Worm (Caenorhabditis elegans) whole organism, L2 larva: ENCODE measurements around the gene nlp-68.

Experiments
- R02D3.7 ChIP-seq: fragments of 150-350 bp; optimal IDR thresholded peaks from 2 replicates; lab custom pipeline; 2014; ENCODE audit warnings: missing biosample characterization, missing genetic modification characterization
- aly-2 ChIP-seq: fragments of 150-350 bp; optimal IDR thresholded peaks from 2 replicates; lab custom pipeline; 2014; ENCODE audit warnings: missing biosample characterization, missing genetic modification characterization
- ama-1 ChIP-seq: fragments of 150-350 bp; optimal IDR thresholded peaks from 2 replicates; lab custom pipeline; 2018; ENCODE audit warnings: inconsistent platforms
- lin-11 ChIP-seq: fragments of 150-350 bp; sonication (generic microtip); optimal IDR thresholded peaks from 2 replicates; lab custom pipeline; 2014; ENCODE audit warnings: missing biosample characterization, missing genetic modification characterization, inconsistent platforms, mixed read lengths
- lin-39 ChIP-seq: fragments of 150-350 bp; optimal IDR thresholded peaks from 2 replicates; lab custom pipeline; 2014; ENCODE audit warnings: missing biosample characterization, missing genetic modification reagents, missing genetic modification characterization
- lsy-2 ChIP-seq, 2 experiments: fragments of 150-350 bp in 1 of 2; sonication (generic microtip) in 1 of 2; optimal IDR thresholded peaks; 2 replicates each; lab custom pipeline; 2014 to 2017; ENCODE audit warnings: missing biosample characterization in 2 of 2, missing genetic modification characterization in 2 of 2
- mab-5 ChIP-seq: fragments of 150-350 bp; optimal IDR thresholded peaks from 2 replicates; lab custom pipeline; 2014; ENCODE audit warnings: missing biosample characterization, missing genetic modification characterization
- nhr-12 ChIP-seq: fragments of 150-350 bp; optimal IDR thresholded peaks from 2 replicates; lab custom pipeline; 2014; ENCODE audit warnings: missing biosample characterization, missing genetic modification characterization
- nhr-23 ChIP-seq: fragments of 150-350 bp; optimal IDR thresholded peaks from 2 replicates; lab custom pipeline; 2014; ENCODE audit warnings: missing biosample characterization, missing genetic modification reagents, missing genetic modification characterization
- skn-1 ChIP-seq: sonication (generic microtip); optimal IDR thresholded peaks from 2 replicates; lab custom pipeline; 2017; ENCODE audit warnings: missing biosample characterization, missing genetic modification characterization
- sma-9 ChIP-seq, 2 experiments: fragments of 150-350 bp in 1 of 2; sonication (generic microtip) in 1 of 2; optimal IDR thresholded peaks; 2 replicates each; lab custom pipeline; 2014 to 2016; ENCODE audit warnings: missing genetic modification characterization in 2 of 2, mild to moderate bottlenecking in 1 of 2, missing biosample characterization in 1 of 2, missing compliant biosample characterization in 1 of 2, missing genetic modification reagents in 1 of 2, moderate library complexity in 1 of 2

ce11 chrIII:10505182-10505581, 33.8 kb downstream of the nlp-68 start, which contains the start of the genes taf-11.3 and urm-1:
- TF ChIP-seq R02D3.7 (tag; lab: Kevin White, UChicago) (no peak), ama-1 (lab: Kevin White, UChicago) (no peak), sma-9 (GFP tag; optimal IDR thresholded peaks at IDR 0.05; lab: Kevin White, UChicago) (peak; percentile 79), sma-9 (tag; optimal IDR thresholded peaks at IDR 0.05; lab: Kevin White, UChicago) (no peak), skn-1 (tag; lab: Kevin White, UChicago) (no peak), nhr-23 (tag; lab: Kevin White, UChicago) (no peak), lin-11 (tag; lab: Kevin White, UChicago) (peak; percentile 67), lin-39 (tag; lab: Kevin White, UChicago) (no peak), lsy-2 (tag; optimal IDR thresholded peaks at IDR 0.05; lab: Kevin White, UChicago) (peak; percentile 54 to 90), mab-5 (peak; percentile 65), aly-2 (tag; lab: Kevin White, UChicago) (no peak), nhr-12 (tag; lab: Kevin White, UChicago) (no peak)
